Worm (Caenorhabditis elegans): ENCODE data around the gene F43G6.16.

Gene F43G6.16

ce11 chrII:11816475-11816874 lies 34.0 kb upstream of the F43G6.16 start, which contains the start of gene pap-3:
Gene pap-3 (minus strand): TSS chrII:11816575.
- TF ChIP-seq unc-39 (tag; optimal IDR thresholded peaks at IDR 0.05) (no peak), sma-3 (GFP tag; optimal IDR thresholded peaks at IDR 0.05) (no peak), nhr-129 (tag; optimal IDR thresholded peaks at IDR 0.05) (no peak), sma-9 (GFP tag; optimal IDR thresholded peaks at IDR 0.05) (no peak), sma-9 (tag; optimal IDR thresholded peaks at IDR 0.05) (no peak), nhr-21 (tag; optimal IDR thresholded peaks at IDR 0.05) (no peak), sem-4 (tag; optimal IDR thresholded peaks at IDR 0.05) (no peak), mab-5 (tag; optimal IDR thresholded peaks at IDR 0.05) (no peak), lin-13 (GFP tag; optimal IDR thresholded peaks at IDR 0.05) (no peak), C34F6.9 (tag; optimal IDR thresholded peaks at IDR 0.05) (no peak), fos-1 (tag; optimal IDR thresholded peaks at IDR 0.05) (no peak), ama-1 (optimal IDR thresholded peaks at IDR 0.05) (no peak), gmeb-1 (tag; optimal IDR thresholded peaks at IDR 0.05) (no peak), crh-2 (tag; optimal IDR thresholded peaks at IDR 0.05) (no peak), R02D3.7 (tag; optimal IDR thresholded peaks at IDR 0.05) (no peak), snpc-4 (tag; optimal IDR thresholded peaks at IDR 0.05) (no peak), nhr-12 (tag; optimal IDR thresholded peaks at IDR 0.05) (no peak), lsy-2 (tag; optimal IDR thresholded peaks at IDR 0.05) (no peak), unc-55 (GFP tag; optimal IDR thresholded peaks at IDR 0.05) (no peak), mbf-1 (tag; optimal IDR thresholded peaks at IDR 0.05) (no peak)

ce11 chrII:11816014-11816413 lies 33.6 kb upstream of the F43G6.16 start:
- TF ChIP-seq fos-1 (tag; optimal IDR thresholded peaks at IDR 0.05): no peak

- no peak for TF ChIP-seq elt-3 (tag; optimal IDR thresholded peaks at IDR 0.05)
- no peak for TF ChIP-seq Y55F3AM.14 (GFP tag; optimal IDR thresholded peaks at IDR 0.05)
- no peak for TF ChIP-seq sem-4 (tag; optimal IDR thresholded peaks at IDR 0.05)
- TF ChIP-seq unc-62 (GFP tag; optimal IDR thresholded peaks at IDR 0.05): no peak
- TF ChIP-seq fos-1 (tag; optimal IDR thresholded peaks at IDR 0.05): peak; percentile 13
- no peak for TF ChIP-seq nhr-11 (tag; optimal IDR thresholded peaks at IDR 0.05)
- peak; percentile 32 for TF ChIP-seq blmp-1 (tag; optimal IDR thresholded peaks at IDR 0.05; ENCODE audit: insufficient read depth)
- no peak for TF ChIP-seq elt-1 (tag; optimal IDR thresholded peaks at IDR 0.05)
- no peak for TF ChIP-seq ZK546.5 (tag; optimal IDR thresholded peaks at IDR 0.05)
- no peak for TF ChIP-seq sma-3 (GFP tag; optimal IDR thresholded peaks at IDR 0.05)
- TF ChIP-seq nhr-23 (tag; optimal IDR thresholded peaks at IDR 0.05): no peak
- no peak for TF ChIP-seq ceh-82 (tag; optimal IDR thresholded peaks at IDR 0.05)
- TF ChIP-seq ztf-11 (tag; optimal IDR thresholded peaks at IDR 0.05): no peak
- peak; percentile 42 for TF ChIP-seq sma-9 (GFP tag; optimal IDR thresholded peaks at IDR 0.05)
- TF ChIP-seq sma-9 (tag; optimal IDR thresholded peaks at IDR 0.05): no peak
- no peak for TF ChIP-seq nhr-6 (tag; optimal IDR thresholded peaks at IDR 0.05)
- TF ChIP-seq nhr-10 (tag; optimal IDR thresholded peaks at IDR 0.05): no peak
- no peak for TF ChIP-seq mdl-1 (tag; optimal IDR thresholded peaks at IDR 0.05)
- no peak for TF ChIP-seq nhr-77 (tag; optimal IDR thresholded peaks at IDR 0.05)
- no peak for TF ChIP-seq mab-5 (tag; optimal IDR thresholded peaks at IDR 0.05)
- TF ChIP-seq F13H6.1 (tag; optimal IDR thresholded peaks at IDR 0.05): no peak
- TF ChIP-seq crh-2 (tag; optimal IDR thresholded peaks at IDR 0.05): peak; percentile 30
- TF ChIP-seq snpc-4 (tag; optimal IDR thresholded peaks at IDR 0.05): peak; percentile 2
- no peak for TF ChIP-seq ztf-4 (tag; optimal IDR thresholded peaks at IDR 0.05)
- TF ChIP-seq lin-39 (tag; optimal IDR thresholded peaks at IDR 0.05): no peak
- no peak for TF ChIP-seq R02D3.7 (tag; optimal IDR thresholded peaks at IDR 0.05)
- TF ChIP-seq nhr-25 (tag; optimal IDR thresholded peaks at IDR 0.05): peak; percentile 6
- peak; percentile 4 for TF ChIP-seq lin-13 (GFP tag; optimal IDR thresholded peaks at IDR 0.05)
- TF ChIP-seq peb-1 (tag; optimal IDR thresholded peaks at IDR 0.05): no peak
- no peak for TF ChIP-seq unc-39 (tag; optimal IDR thresholded peaks at IDR 0.05)
- TF ChIP-seq zag-1 (tag; optimal IDR thresholded peaks at IDR 0.05): no peak
- peak; percentile 83 for TF ChIP-seq nhr-129 (tag; optimal IDR thresholded peaks at IDR 0.05)
- TF ChIP-seq ztf-1 (GFP tag; conservative IDR thresholded peaks at IDR 0.05): no peak
- TF ChIP-seq nhr-12 (tag; optimal IDR thresholded peaks at IDR 0.05): no peak
- no peak for TF ChIP-seq aly-2 (tag; optimal IDR thresholded peaks at IDR 0.05)
- TF ChIP-seq nhr-237 (tag; optimal IDR thresholded peaks at IDR 0.05): no peak
- TF ChIP-seq mbf-1 (tag; optimal IDR thresholded peaks at IDR 0.05): no peak
- peak; percentile 10 for TF ChIP-seq nhr-21 (tag; optimal IDR thresholded peaks at IDR 0.05)
- no peak for TF ChIP-seq skn-1 (tag; optimal IDR thresholded peaks at IDR 0.05)
- peak; percentile 50 for TF ChIP-seq unc-55 (GFP tag; optimal IDR thresholded peaks at IDR 0.05)
- TF ChIP-seq alr-1 (tag; optimal IDR thresholded peaks at IDR 0.05): no peak
- no peak for TF ChIP-seq dmd-4 (tag; optimal IDR thresholded peaks at IDR 0.05)
- peak; percentile 29 for TF ChIP-seq lin-11 (tag; optimal IDR thresholded peaks at IDR 0.05)
- TF ChIP-seq egl-27 (tag; optimal IDR thresholded peaks at IDR 0.05): no peak
- no peak for TF ChIP-seq gmeb-1 (tag; optimal IDR thresholded peaks at IDR 0.05)
- TF ChIP-seq C34F6.9 (tag; optimal IDR thresholded peaks at IDR 0.05): peak; percentile 81
- peak; percentile 79 for TF ChIP-seq ama-1 (optimal IDR thresholded peaks at IDR 0.05)
- peak in 1 of 2 experiments; percentile 61 for TF ChIP-seq lsy-2 (tag; optimal IDR thresholded peaks at IDR 0.05)
Observed at ce11 chrII:11813895-11814369, 31.5 kb upstream of the F43G6.16 start, which contains the start of gene F43G6.8. Gene F43G6.8 (minus strand): TSS chrII:11814092.

All from whole organism, L2 larva.